Worm (Caenorhabditis elegans) whole organism, L4 larva: Measurements from ENCODE around the gene C09H10.9.

Experiments
- nhr-11 ChIP-seq: fragments of 150-350 bp; optimal IDR thresholded peaks from 2 replicates; lab custom pipeline; 2014; ENCODE audit warnings: missing biosample characterization, missing genetic modification characterization
- pqm-1 ChIP-seq: sonication (generic microtip); optimal IDR thresholded peaks from 2 replicates; lab custom pipeline; 2017; ENCODE audit warnings: missing biosample characterization, missing genetic modification characterization
- unc-62 ChIP-seq, 3 experiments: fragments of 150-350 bp in 1 of 3; sonication (generic microtip); optimal IDR thresholded peaks in 2 of 3; peaks in 1 of 3; 1 replicate in 1 of 3; 2 replicates in 2 of 3; lab custom pipeline; 2014 to 2017; ENCODE audit warnings: missing biosample characterization in 3 of 3, missing genetic modification characterization in 3 of 3, missing genetic modification reagents in 3 of 3, missing genotype in 1 of 3

ce11 chrII:11132542-11132941 lies 28.3 kb downstream of the C09H10.9 start, which contains the start of gene F40F8.11:
- TF ChIP-seq unc-62 (GFP tag; optimal IDR thresholded peaks at IDR 0.05 in 1 of 2; lab: Kevin White, UChicago) (no peak), unc-62 (tag; optimal IDR thresholded peaks at IDR 0.05; lab: Kevin White, UChicago) (no peak), nhr-11 (no peak), pqm-1 (tag; lab: Kevin White, UChicago) (no peak)
